Fruit fly (Drosophila melanogaster) whole organism, embryonic: ENCODE results near the gene CG7342.

Experiments
- Aef1 ChIP-seq: fragments of 200-800 bp; sonication (Bioruptor generic); IDR thresholded peaks from 3 replicates; pipeline ENCODE4 v1.3.6; 2022; ENCODE audit warnings: missing biosample characterization, missing genetic modification characterization
- BEAF-32 ChIP-seq: fragments of 200-800 bp; sonication (Bioruptor generic); optimal IDR thresholded peaks from 3 replicates; lab custom pipeline; 2017; ENCODE audit warnings: missing biosample characterization, missing genetic modification characterization, mild to moderate bottlenecking, moderate library complexity, missing genetic modification reagents
- Blimp-1 ChIP-seq: fragments of 200-800 bp; sonication (Bioruptor generic); optimal IDR thresholded peaks from 3 replicates; lab custom pipeline; 2018; ENCODE audit warnings: missing biosample characterization, missing genetic modification characterization, mild to moderate bottlenecking, moderate library complexity, missing genetic modification reagents
- CG10274 ChIP-seq: fragments of 200-800 bp; sonication (Bioruptor generic); optimal IDR thresholded peaks from 3 replicates; lab custom pipeline; 2017; ENCODE audit warnings: missing biosample characterization, mild to moderate bottlenecking, missing genetic modification characterization
- CG10543 ChIP-seq: fragments of 200-800 bp; sonication (Bioruptor generic); optimal IDR thresholded peaks from 3 replicates; lab custom pipeline; 2017; ENCODE audit warnings: missing biosample characterization, mild to moderate bottlenecking, missing genetic modification characterization, moderate library complexity
- CG11560 ChIP-seq: fragments of 200-800 bp; sonication (Bioruptor generic); IDR thresholded peaks from 3 replicates; pipeline ENCODE4 v1.3.6; 2022; ENCODE audit warnings: missing biosample characterization, missing genetic modification characterization
- CG11695 ChIP-seq: fragments of 200-800 bp; sonication (Bioruptor generic); IDR thresholded peaks from 3 replicates; pipeline ENCODE4 v1.3.6; 2022; ENCODE audit warnings: missing biosample characterization, missing genetic modification characterization
- CG14860 ChIP-seq: fragments of 200-800 bp; sonication (Bioruptor generic); IDR thresholded peaks from 3 replicates; pipeline ENCODE4 v1.3.6; 2022; ENCODE audit warnings: missing biosample characterization, missing genetic modification characterization; ENCODE audit not compliant: partially characterized antibody
- CG15514 ChIP-seq: fragments of 200-800 bp; sonication (Bioruptor generic); optimal IDR thresholded peaks from 3 replicates; lab custom pipeline; 2017; ENCODE audit warnings: missing biosample characterization, missing genetic modification characterization, mild to moderate bottlenecking, moderate library complexity, missing genetic modification reagents
- CG15601 ChIP-seq: fragments of 200-800 bp; sonication (Bioruptor generic); optimal IDR thresholded peaks from 3 replicates; lab custom pipeline; 2019; ENCODE audit warnings: missing biosample characterization, mild to moderate bottlenecking, missing genetic modification characterization, moderate library complexity
- CG1602 ChIP-seq: fragments of 200-800 bp; sonication (Bioruptor generic); optimal IDR thresholded peaks from 3 replicates; lab custom pipeline; 2016; ENCODE audit warnings: missing biosample characterization, missing genetic modification characterization
- CG16815 ChIP-seq: fragments of 200-800 bp; sonication (Bioruptor generic); optimal IDR thresholded peaks from 3 replicates; lab custom pipeline; 2017; ENCODE audit warnings: missing biosample characterization, mild to moderate bottlenecking, missing genetic modification characterization
- CG17361 ChIP-seq: fragments of 200-800 bp; sonication (Bioruptor generic); IDR thresholded peaks from 3 replicates; pipeline ENCODE4 v1.3.6; 2022; ENCODE audit warnings: missing biosample characterization, missing genetic modification characterization
- CG18262 ChIP-seq: fragments of 200-800 bp; optimal IDR thresholded peaks from 3 replicates; lab custom pipeline; 2019; ENCODE audit warnings: missing biosample characterization, mild to moderate bottlenecking, missing genetic modification characterization, moderate library complexity
- CG18599 ChIP-seq: fragments of 200-800 bp; sonication (Bioruptor generic); optimal IDR thresholded peaks from 3 replicates; lab custom pipeline; 2017; ENCODE audit warnings: missing biosample characterization, missing genetic modification characterization, mild to moderate bottlenecking, moderate library complexity, missing genetic modification reagents
- CG2129 ChIP-seq: fragments of 200-800 bp; sonication (Bioruptor generic); IDR thresholded peaks from 2 replicates; pipeline ENCODE4 v1.3.6; 2022; ENCODE audit warnings: missing biosample characterization, missing genetic modification characterization; ENCODE audit not compliant: partially characterized antibody
- CG2712 ChIP-seq: fragments of 200-800 bp; optimal IDR thresholded peaks from 3 replicates; lab custom pipeline; 2019; ENCODE audit warnings: missing biosample characterization, mild to moderate bottlenecking, missing genetic modification characterization, moderate library complexity
- CG2875 ChIP-seq: fragments of 200-800 bp; sonication (Bioruptor generic); optimal IDR thresholded peaks from 2 replicates; lab custom pipeline; 2017; ENCODE audit warnings: missing biosample characterization, mild to moderate bottlenecking, missing genetic modification characterization, missing genetic modification reagents
- CG31441 ChIP-seq: fragments of 200-800 bp; sonication (Bioruptor generic); IDR thresholded peaks from 2 replicates; pipeline ENCODE4 v1.3.6; 2022; ENCODE audit warnings: missing biosample characterization, missing genetic modification characterization
- CG4730 ChIP-seq: fragments of 200-800 bp; sonication (Bioruptor generic); IDR thresholded peaks from 2 replicates; pipeline ENCODE4 v1.3.6; 2022; ENCODE audit warnings: missing biosample characterization, missing genetic modification characterization
- CG6791 ChIP-seq: fragments of 200-800 bp; sonication (Bioruptor generic); IDR thresholded peaks from 3 replicates; pipeline ENCODE4 v1.3.6; 2022; ENCODE audit warnings: missing biosample characterization, missing genetic modification characterization; ENCODE audit not compliant: partially characterized antibody
- Dfd ChIP-seq, 2 experiments: fragments of >200 bp; optimal IDR thresholded peaks; 2 replicates each; lab custom pipeline; 2017; ENCODE audit warnings: missing biosample characterization in 2 of 2, missing genetic modification characterization in 2 of 2
- Dll ChIP-seq: fragments of 200-800 bp; sonication (Bioruptor generic); IDR thresholded peaks from 4 replicates; pipeline ENCODE4 v1.3.6; 2022; ENCODE audit warnings: missing biosample characterization, missing genetic modification characterization; ENCODE audit not compliant: partially characterized antibody
- Ets65A ChIP-seq: fragments of 200-800 bp; sonication (Bioruptor generic); peaks from one replicate; lab custom pipeline; 2016; ENCODE audit warnings: missing biosample characterization, missing genetic modification characterization
- HLH54F ChIP-seq: fragments of 200-800 bp; sonication (Bioruptor generic); optimal IDR thresholded peaks from 3 replicates; lab custom pipeline; 2016; ENCODE audit warnings: missing biosample characterization, missing genetic modification characterization
- Hey ChIP-seq: fragments of 200-800 bp; sonication (Bioruptor generic); optimal IDR thresholded peaks from 3 replicates; lab custom pipeline; 2018; ENCODE audit warnings: missing biosample characterization, mild to moderate bottlenecking, missing genetic modification characterization
- Hr3 ChIP-seq: fragments of 200-800 bp; sonication (Bioruptor generic); optimal IDR thresholded peaks from 3 replicates; lab custom pipeline; 2016; ENCODE audit warnings: missing biosample characterization, missing genetic modification characterization
- Hr39 ChIP-seq: fragments of >200 bp; optimal IDR thresholded peaks from 2 replicates; lab custom pipeline; 2017
- MBD-R2 ChIP-seq: fragments of 200-800 bp; sonication (Bioruptor generic); IDR thresholded peaks from 2 replicates; pipeline ENCODE4 v1.3.6; 2022; ENCODE audit warnings: missing biosample characterization, missing genetic modification characterization
- Sry-δ ChIP-seq: fragments of 200-800 bp; sonication (Bioruptor generic); optimal IDR thresholded peaks from 2 replicates; lab custom pipeline; 2016; ENCODE audit warnings: missing biosample characterization, missing genetic modification characterization
- Xrp1 ChIP-seq: fragments of 200-800 bp; sonication (Bioruptor generic); IDR thresholded peaks from 2 replicates; pipeline ENCODE4 v1.3.6; 2022; ENCODE audit warnings: missing biosample characterization, missing genetic modification characterization
- amos ChIP-seq: fragments of 200-800 bp; sonication (Bioruptor generic); IDR thresholded peaks from 2 replicates; pipeline ENCODE4 v1.3.6; 2022; ENCODE audit warnings: missing biosample characterization, missing genetic modification characterization; ENCODE audit not compliant: partially characterized antibody
- az2 ChIP-seq: fragments of 200-800 bp; sonication (Bioruptor generic); optimal IDR thresholded peaks from 3 replicates; lab custom pipeline; 2016; ENCODE audit warnings: missing biosample characterization, missing genetic modification characterization
- chm ChIP-seq: fragments of 200-800 bp; sonication (Bioruptor generic); IDR thresholded peaks from 2 replicates; pipeline ENCODE4 v1.3.6; 2022; ENCODE audit warnings: missing biosample characterization, missing genetic modification characterization
- gem ChIP-seq: fragments of 200-800 bp; sonication (Bioruptor generic); optimal IDR thresholded peaks from 2 replicates; lab custom pipeline; 2019; ENCODE audit warnings: missing biosample characterization, mild to moderate bottlenecking, missing genetic modification characterization, moderate library complexity
- knrl ChIP-seq: fragments of 200-800 bp; sonication (Bioruptor generic); IDR thresholded peaks from 3 replicates; pipeline ENCODE4 v1.3.6; 2022; ENCODE audit warnings: missing biosample characterization, missing genetic modification characterization; ENCODE audit not compliant: partially characterized antibody
- lab ChIP-seq: fragments of 200-800 bp; sonication (Bioruptor generic); optimal IDR thresholded peaks from 3 replicates; lab custom pipeline; 2017; ENCODE audit warnings: missing biosample characterization, missing genetic modification characterization, mild to moderate bottlenecking, moderate library complexity, missing genetic modification reagents
- nom ChIP-seq: fragments of 200-800 bp; sonication (Bioruptor generic); optimal IDR thresholded peaks from 2 replicates; lab custom pipeline; 2017; ENCODE audit warnings: missing biosample characterization, missing genetic modification characterization, mild to moderate bottlenecking, moderate library complexity, missing genetic modification reagents
- otp ChIP-seq: fragments of 200-800 bp; sonication (Bioruptor generic); IDR thresholded peaks from 3 replicates; pipeline ENCODE4, ENCODE4 v1.3.6; 2022; ENCODE audit warnings: missing biosample characterization, missing genetic modification characterization
- phol ChIP-seq: fragments of 200-800 bp; sonication (Bioruptor generic); optimal IDR thresholded peaks from 3 replicates; lab custom pipeline; 2018; ENCODE audit warnings: missing biosample characterization, mild to moderate bottlenecking, missing genetic modification characterization, moderate library complexity
- row ChIP-seq: fragments of 200-800 bp; sonication (Bioruptor generic); IDR thresholded peaks from 3 replicates; pipeline ENCODE4 v1.3.6; 2022; ENCODE audit warnings: missing biosample characterization, missing genetic modification characterization
- sna ChIP-seq: fragments of 200-800 bp; sonication (Bioruptor generic); IDR thresholded peaks from 2 replicates; pipeline ENCODE4 v1.3.6; 2022; ENCODE audit warnings: missing biosample characterization, missing genetic modification characterization; ENCODE audit not compliant: partially characterized antibody
- stc ChIP-seq: fragments of 200-800 bp; sonication (Bioruptor generic); IDR thresholded peaks from 2 replicates; pipeline ENCODE4 v1.3.6; 2022; ENCODE audit warnings: missing biosample characterization, missing genetic modification characterization
- unc-4 ChIP-seq: fragments of 200-800 bp; sonication (Bioruptor generic); IDR thresholded peaks from 2 replicates; pipeline ENCODE4 v1.3.6; 2022; ENCODE audit warnings: missing biosample characterization, missing genetic modification characterization; ENCODE audit not compliant: partially characterized antibody
- unpg ChIP-seq: fragments of 200-800 bp; sonication (Bioruptor generic); optimal IDR thresholded peaks from 3 replicates; lab custom pipeline; 2018; ENCODE audit warnings: missing biosample characterization, mild to moderate bottlenecking, missing genetic modification characterization, moderate library complexity
- vvl ChIP-seq: fragments of 200-800 bp; sonication (Bioruptor generic); IDR thresholded peaks from 2 replicates; pipeline ENCODE4 v1.3.6; 2022; ENCODE audit warnings: missing biosample characterization, missing genetic modification characterization
- zfh1 ChIP-seq: fragments of 200-800 bp; sonication (Bioruptor generic); IDR thresholded peaks from 3 replicates; pipeline ENCODE4 v1.3.6; 2022; ENCODE audit warnings: missing biosample characterization, missing genetic modification characterization

Gene CG7342

DNA sequence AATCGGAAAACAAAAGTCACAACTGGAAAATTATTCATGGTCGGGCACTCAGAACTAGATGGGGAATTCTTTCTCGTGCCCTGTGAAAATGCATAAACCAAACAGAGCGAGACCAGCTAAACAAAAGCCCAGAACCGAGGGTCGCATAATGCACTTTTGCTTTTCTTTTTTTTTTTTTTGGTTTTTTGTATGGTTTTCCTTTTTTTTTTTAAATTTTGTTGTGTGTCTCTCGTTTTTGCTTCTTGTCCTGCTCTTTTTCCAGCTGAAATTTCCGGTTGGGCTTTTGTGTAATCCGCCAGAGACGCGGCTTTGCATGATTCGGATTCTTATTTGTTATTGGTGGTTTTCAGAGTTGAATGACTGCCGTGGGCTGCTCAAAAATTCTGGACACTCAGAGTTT, 21.3 kb upstream of the CG7342 start:
- peak; percentile 27 for TF ChIP-seq Hr39
- TF ChIP-seq nom (GFP tag; lab: Kevin White, UChicago): peak; percentile 62
- TF ChIP-seq MBD-R2 (GFP tag; lab: Robert Waterston, UW): no peak
- peak; percentile 23 for TF ChIP-seq Blimp-1 (GFP tag; lab: Kevin White, UChicago)

DNA sequence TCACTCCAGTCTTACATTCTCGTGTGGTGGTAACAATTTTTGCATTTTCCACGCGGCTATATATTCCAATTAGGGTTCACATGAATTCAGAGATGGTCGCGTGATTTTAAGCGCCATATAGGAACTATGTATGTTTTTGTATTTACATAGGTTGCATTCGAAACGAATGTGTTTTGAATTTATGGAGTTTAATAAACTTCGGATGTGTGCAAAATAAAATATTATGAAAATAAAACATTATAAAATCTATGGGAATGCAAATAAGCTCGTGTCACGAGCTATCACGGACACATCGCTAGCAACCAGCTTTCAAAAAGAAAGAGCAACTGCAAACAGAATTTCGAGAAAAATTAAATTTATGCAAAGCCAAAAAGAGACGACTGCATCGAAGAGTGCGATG, 19.9 kb upstream of the CG7342 start:
- TF ChIP-seq CG31441 (GFP tag; lab: Robert Waterston, UW) (peak; percentile 33; the same call in 1 of the 2 replicates), chm (GFP tag; lab: Robert Waterston, UW) (no peak), CG15514 (GFP tag; lab: Kevin White, UChicago) (no peak), CG11695 (0 out of 3 replicates have a peak, but pooled peaks have one; percentile 10), CG2875 (GFP tag; lab: Kevin White, UChicago) (no peak), phol (tag; lab: Kevin White, UChicago) (peak; percentile 6), unc-4 (GFP tag; lab: Robert Waterston, UW) (0 out of 2 replicates have a peak, but pooled peaks have one; percentile 23), row (GFP tag; lab: Robert Waterston, UW) (peak; percentile 48), gem (peak; percentile 45), CG11560 (no peak), lab (GFP tag; lab: Kevin White, UChicago) (no peak), CG18262 (peak; percentile 57), CG2129 (0 out of 2 replicates have a peak, but pooled peaks have one; percentile 30), Sry-δ (GFP tag; lab: Kevin White, UChicago) (peak; percentile 1), az2 (GFP tag; lab: Kevin White, UChicago) (no peak), CG10543 (GFP tag; lab: Kevin White, UChicago) (no peak), CG18599 (GFP tag; lab: Kevin White, UChicago) (no peak), Xrp1 (GFP tag; lab: Robert Waterston, UW) (peak; percentile 34; the same call in 1 of the 2 replicates), Hr3 (no peak), Hey (tag; lab: Kevin White, UChicago) (no peak), Ets65A (GFP tag; lab: Kevin White, UChicago) (peak; percentile 56), Aef1 (GFP tag; lab: Robert Waterston, UW) (no peak), CG16815 (GFP tag; lab: Kevin White, UChicago) (no peak), CG4730 (GFP tag; lab: Robert Waterston, UW) (no peak), unpg (GFP tag; lab: Kevin White, UChicago) (peak; percentile 3), knrl (GFP tag; lab: Robert Waterston, UW) (peak; percentile 52; the same call in 2 of the 3 replicates), HLH54F (GFP tag; lab: Kevin White, UChicago) (no peak), CG2712 (peak; percentile 40), CG15601 (tag; lab: Kevin White, UChicago) (peak; percentile 5), CG6791 (GFP tag; lab: Robert Waterston, UW) (0 out of 3 replicates have a peak, but pooled peaks have one; percentile 11), CG14860 (peak; percentile 37; the same call in 1 of the 3 replicates), BEAF-32 (GFP tag; lab: Kevin White, UChicago) (peak; percentile 36), CG10274 (GFP tag; lab: Kevin White, UChicago) (no peak), stc (no peak), Dfd (GFP tag; optimal IDR thresholded peaks at IDR 0.05; lab: Kevin White, UChicago) (no peak), vvl (GFP tag; lab: Robert Waterston, UW) (peak; percentile 7; the same call in 1 of the 2 replicates), CG17361 (GFP tag; lab: Robert Waterston, UW) (peak; percentile 26; the same call in 1 of the 3 replicates), amos (GFP tag; lab: Robert Waterston, UW) (peak; percentile 24; the same call in 1 of the 2 replicates), zfh1 (peak; percentile 56; the same call in 2 of the 3 replicates), sna (peak; percentile 41; the same call in 1 of the 2 replicates), Dll (GFP tag; lab: Robert Waterston, UW) (peak; percentile 81), CG1602 (no peak), otp (GFP tag; lab: Robert Waterston, UW) (0 out of 3 replicates have a peak, but pooled peaks have one; percentile 46)
